Worm (Caenorhabditis elegans) whole organism, L4 larva: Measurements from ENCODE around the gene nhr-28.

Source experiments
- D1046.2 ChIP-seq: fragments of 200-800 bp; sonication (Bioruptor generic); IDR thresholded peaks from 2 replicates; pipeline ENCODE4 v1.3.6; 2022; ENCODE audit warnings: missing genetic modification characterization, missing compliant biosample characterization
- F10B5.3 ChIP-seq: sonication (generic microtip); optimal IDR thresholded peaks from 2 replicates; lab custom pipeline; 2016; ENCODE audit warnings: mild to moderate bottlenecking, missing genetic modification characterization, missing compliant biosample characterization
- F26F4.8 ChIP-seq: fragments of 200-800 bp; sonication (Bioruptor generic); conservative IDR thresholded peaks from 2 replicates; pipeline ENCODE4 v1.3.6; 2022; ENCODE audit warnings: missing genetic modification characterization, missing compliant biosample characterization
- Y5F2A.4 ChIP-seq: fragments of 200-800 bp; sonication (Bioruptor generic); optimal IDR thresholded peaks from 2 replicates; lab custom pipeline; 2018; ENCODE audit warnings: mild to moderate bottlenecking, missing genetic modification characterization, missing compliant biosample characterization
- aha-1 ChIP-seq: fragments of 150-350 bp; peaks from one replicate; lab custom pipeline; 2014; ENCODE audit warnings: missing biosample characterization, missing genetic modification characterization
- arid-1 ChIP-seq: fragments of 200-800 bp; sonication (Bioruptor generic); conservative IDR thresholded peaks from 2 replicates; pipeline ENCODE4 v1.3.6; 2022; ENCODE audit warnings: missing genetic modification reagents, missing genetic modification characterization, missing compliant biosample characterization
- attf-4 ChIP-seq: sonication (generic microtip); optimal IDR thresholded peaks from 3 replicates; lab custom pipeline; 2017; ENCODE audit warnings: missing biosample characterization, missing genetic modification characterization
- ceh-20 ChIP-seq: fragments of 200-800 bp; sonication (Bioruptor generic); IDR thresholded peaks from 2 replicates; pipeline ENCODE4 v1.3.6; 2022; ENCODE audit warnings: missing genetic modification reagents, missing genetic modification characterization, missing compliant biosample characterization
- ceh-28 ChIP-seq: fragments of 150-350 bp; optimal IDR thresholded peaks from 2 replicates; lab custom pipeline; 2014; ENCODE audit warnings: missing biosample characterization, missing genetic modification reagents, missing genetic modification characterization
- ceh-62 ChIP-seq: sonication (generic microtip); optimal IDR thresholded peaks from 2 replicates; lab custom pipeline; 2017; ENCODE audit warnings: missing biosample characterization, missing genetic modification characterization
- cey-2 ChIP-seq: sonication (generic microtip); optimal IDR thresholded peaks from 3 replicates; lab custom pipeline; 2017; ENCODE audit warnings: missing genetic modification characterization, mild to moderate bottlenecking, missing compliant biosample characterization, antibody characterized with exemption, borderline replicate concordance; ENCODE audit not compliant: insufficient read depth
- ctbp-1 ChIP-seq: fragments of 200-800 bp; sonication (Bioruptor generic); IDR thresholded peaks from 2 replicates; pipeline ENCODE4 v1.3.6; 2022; ENCODE audit warnings: missing genetic modification reagents, missing genetic modification characterization, missing compliant biosample characterization
- dmd-6 ChIP-seq: fragments of 200-800 bp; sonication (Bioruptor generic); IDR thresholded peaks from 2 replicates; pipeline ENCODE4 v1.3.6; 2022; ENCODE audit warnings: missing genetic modification reagents, missing genetic modification characterization, missing compliant biosample characterization
- dpl-1 ChIP-seq: fragments of 150-350 bp; optimal IDR thresholded peaks from 2 replicates; lab custom pipeline; 2014; ENCODE audit warnings: missing biosample characterization, missing genetic modification reagents, missing genetic modification characterization
- duxl-1 ChIP-seq: sonication (generic microtip); optimal IDR thresholded peaks from 2 replicates; lab custom pipeline; 2016; ENCODE audit warnings: mild to moderate bottlenecking, missing genetic modification characterization, moderate library complexity, missing compliant biosample characterization; ENCODE audit not compliant: poor library complexity
- fkh-10 ChIP-seq: fragments of 150-350 bp; optimal IDR thresholded peaks from 2 replicates; lab custom pipeline; 2014; ENCODE audit warnings: missing biosample characterization, missing genetic modification reagents, missing genetic modification characterization
- gei-8 ChIP-seq: fragments of 200-800 bp; sonication (Bioruptor generic); optimal IDR thresholded peaks from 2 replicates; lab custom pipeline; 2018; ENCODE audit warnings: mild to moderate bottlenecking, missing genetic modification characterization, missing compliant biosample characterization
- hlh-30 ChIP-seq: sonication (generic microtip); optimal IDR thresholded peaks from 2 replicates; lab custom pipeline; 2017; ENCODE audit warnings: antibody characterized with exemption, mild to moderate bottlenecking, missing genetic modification characterization, missing compliant biosample characterization; ENCODE audit not compliant: insufficient read depth
- lin-38 ChIP-seq: fragments of 200-800 bp; sonication (Bioruptor generic); IDR thresholded peaks from 2 replicates; pipeline ENCODE4 v1.3.6; 2022; ENCODE audit warnings: missing genetic modification reagents, missing genetic modification characterization, missing compliant biosample characterization
- madf-5 ChIP-seq, 2 experiments: fragments of 200-800 bp; sonication (Bioruptor generic); IDR thresholded peaks; 2 replicates each; pipeline ENCODE4 v1.3.6; 2022; ENCODE audit warnings: missing compliant biosample characterization in 2 of 2, missing genetic modification characterization in 2 of 2
- mep-1 ChIP-seq: fragments of 150-350 bp; sonication (generic microtip); optimal IDR thresholded peaks from 3 replicates; lab custom pipeline; 2014; ENCODE audit warnings: missing biosample characterization, missing genetic modification characterization
- nhr-10 ChIP-seq: fragments of 150-350 bp; optimal IDR thresholded peaks from 2 replicates; lab custom pipeline; 2014; ENCODE audit warnings: missing biosample characterization, missing genetic modification characterization
- nhr-25 ChIP-seq: sonication (generic microtip); optimal IDR thresholded peaks from 2 replicates; lab custom pipeline; 2017; ENCODE audit warnings: missing genetic modification characterization, mild to moderate bottlenecking, missing compliant biosample characterization, antibody characterized with exemption, moderate library complexity, borderline replicate concordance; ENCODE audit not compliant: insufficient read depth
- nhr-28 ChIP-seq: fragments of 150-350 bp; optimal IDR thresholded peaks from 2 replicates; lab custom pipeline; 2014; ENCODE audit warnings: missing biosample characterization, missing genetic modification characterization
- nhr-42 ChIP-seq: fragments of 200-800 bp; sonication (Bioruptor generic); IDR thresholded peaks from 2 replicates; pipeline ENCODE4 v1.3.6; 2022; ENCODE audit warnings: missing genetic modification characterization, missing compliant biosample characterization
- php-3 ChIP-seq: fragments of 200-800 bp; sonication (Bioruptor generic); IDR thresholded peaks from 2 replicates; pipeline ENCODE4 v1.3.6; 2022; ENCODE audit warnings: missing genetic modification reagents, missing genetic modification characterization, missing compliant biosample characterization
- sdz-12 ChIP-seq: fragments of 200-800 bp; sonication (Bioruptor generic); optimal IDR thresholded peaks from 2 replicates; lab custom pipeline; 2018; ENCODE audit warnings: mild to moderate bottlenecking, missing genetic modification characterization, missing compliant biosample characterization
- skn-1 ChIP-seq: fragments of 150-350 bp; optimal IDR thresholded peaks from 2 replicates; lab custom pipeline; 2014; ENCODE audit warnings: missing biosample characterization, missing genetic modification characterization
- spr-3 ChIP-seq: fragments of 200-800 bp; sonication (Bioruptor generic); optimal IDR thresholded peaks from 2 replicates; lab custom pipeline; 2018; ENCODE audit warnings: mild to moderate bottlenecking, missing genetic modification characterization, missing compliant biosample characterization
- tra-1 ChIP-seq: fragments of 200-800 bp; sonication (Bioruptor generic); IDR thresholded peaks from 2 replicates; pipeline ENCODE4 v1.3.6; 2022; ENCODE audit warnings: missing genetic modification reagents, missing genetic modification characterization, missing compliant biosample characterization
- unc-62 ChIP-seq, 3 experiments: fragments of 150-350 bp in 1 of 3; sonication (generic microtip); optimal IDR thresholded peaks in 2 of 3; peaks in 1 of 3; 1 replicate in 1 of 3; 2 replicates in 2 of 3; lab custom pipeline; 2014 to 2017; ENCODE audit warnings: missing biosample characterization in 3 of 3, missing genetic modification characterization in 3 of 3, missing genetic modification reagents in 3 of 3, missing genotype in 1 of 3
- zfp-3 ChIP-seq: fragments of 200-800 bp; sonication (Bioruptor generic); conservative IDR thresholded peaks from 2 replicates; pipeline ENCODE4 v1.3.6; 2022; ENCODE audit warnings: missing genetic modification reagents, missing genetic modification characterization, missing compliant biosample characterization
- ztf-11 ChIP-seq: fragments of 150-350 bp; optimal IDR thresholded peaks from 2 replicates; lab custom pipeline; 2014; ENCODE audit warnings: missing biosample characterization, missing genetic modification characterization

nhr-28 gene

DNA sequence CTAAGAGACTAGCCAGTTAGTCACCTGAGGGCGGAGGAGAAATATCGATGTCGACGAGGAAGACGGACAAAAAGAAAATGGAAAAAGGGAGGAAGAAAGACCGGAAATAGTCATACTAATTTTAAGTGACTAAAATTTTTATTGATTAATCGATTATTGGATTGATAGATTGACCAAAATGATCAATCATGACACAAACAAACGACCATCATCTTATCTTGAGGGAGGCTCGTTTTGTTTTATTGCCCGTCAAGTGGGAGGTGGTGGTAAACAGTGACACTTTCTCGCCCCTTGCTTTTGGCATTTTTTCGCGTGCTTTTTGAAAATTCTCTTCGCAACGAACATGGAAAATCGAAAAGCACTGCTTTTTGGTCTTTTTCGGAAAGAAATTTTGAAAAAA, 50.0 kb downstream of the nhr-28 start (continued):
- TF ChIP-seq ceh-62 (tag; lab: Kevin White, UChicago): no peak
- TF ChIP-seq lin-38 (GFP tag; lab: Robert Waterston, UW): no peak
- TF ChIP-seq nhr-42 (GFP tag; lab: Robert Waterston, UW): no peak
- TF ChIP-seq sdz-12 (GFP tag; lab: Kevin White, UChicago): no peak
- no peak for TF ChIP-seq nhr-10 (tag; lab: Kevin White, UChicago)
- no peak for TF ChIP-seq cey-2 (tag; lab: Kevin White, UChicago)
- TF ChIP-seq dmd-6 (GFP tag; lab: Robert Waterston, UW): peak; percentile 69
- TF ChIP-seq nhr-28 (tag; lab: Kevin White, UChicago): peak; percentile 20
- no peak for TF ChIP-seq spr-3
- no peak for TF ChIP-seq nhr-25 (tag; lab: Kevin White, UChicago)
- TF ChIP-seq hlh-30 (tag; lab: Kevin White, UChicago): peak; percentile 71
- TF ChIP-seq dpl-1 (GFP tag; lab: Kevin White, UChicago): no peak
- no peak for TF ChIP-seq gei-8
- TF ChIP-seq tra-1 (GFP tag; lab: Robert Waterston, UW): no peak
- no peak for TF ChIP-seq skn-1
- TF ChIP-seq aha-1 (tag; lab: Kevin White, UChicago): peak; percentile 33
- no peak for TF ChIP-seq zfp-3
- TF ChIP-seq Y5F2A.4: no peak
- TF ChIP-seq duxl-1: no peak
- peak; percentile 9 for TF ChIP-seq mep-1
- no peak for TF ChIP-seq madf-5 (GFP tag; IDR thresholded peaks at IDR 0.05; lab: Robert Waterston, UW)
- no peak for TF ChIP-seq arid-1 (GFP tag; lab: Robert Waterston, UW)
- no peak for TF ChIP-seq F26F4.8 (GFP tag; lab: Robert Waterston, UW)
- peak; percentile 59 for TF ChIP-seq ceh-28
- TF ChIP-seq ceh-20 (GFP tag; lab: Robert Waterston, UW): peak; percentile 17; the same call in 1 of the 2 replicates
- TF ChIP-seq php-3 (GFP tag; lab: Robert Waterston, UW): peak; percentile 92
- no peak for TF ChIP-seq fkh-10 (GFP tag; lab: Kevin White, UChicago)
- no peak for TF ChIP-seq D1046.2 (GFP tag; lab: Robert Waterston, UW)
- TF ChIP-seq ztf-11 (tag; lab: Kevin White, UChicago): no peak
- no peak for TF ChIP-seq F10B5.3 (tag; lab: Kevin White, UChicago)
- no peak for TF ChIP-seq attf-4 (tag; lab: Kevin White, UChicago)

- TF ChIP-seq ctbp-1 (GFP tag; lab: Robert Waterston, UW) (no peak), unc-62 (GFP tag; optimal IDR thresholded peaks at IDR 0.05 in 1 of 2; lab: Kevin White, UChicago) (peak in 1 of 2 experiments; percentile 70), unc-62 (tag; optimal IDR thresholded peaks at IDR 0.05; lab: Kevin White, UChicago) (no peak)
These were observed 51.9 kb downstream of the nhr-28 start for ce11 chrX:16406632-16407031.

DNA sequence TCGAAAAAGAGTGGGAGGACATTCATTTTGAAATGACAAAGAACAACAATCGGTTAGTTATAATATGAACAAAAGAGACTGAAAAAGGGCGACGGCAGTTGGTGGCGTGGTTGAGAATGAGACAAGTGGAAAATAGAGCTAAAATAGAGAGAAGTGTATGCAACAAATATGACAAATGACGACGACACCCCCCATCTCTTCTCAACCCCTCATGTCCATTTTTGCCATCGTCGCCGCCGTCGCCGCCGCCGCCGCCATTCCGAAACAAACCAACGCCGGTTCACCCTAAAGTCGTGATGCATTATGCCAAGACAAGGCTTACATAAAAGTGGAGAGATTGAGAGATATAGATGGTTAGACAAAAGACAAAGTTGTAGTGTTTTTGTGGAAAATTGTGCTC, 54.4 kb downstream of the nhr-28 start:
- TF ChIP-seq gei-8: no peak
- TF ChIP-seq unc-62 (GFP tag; optimal IDR thresholded peaks at IDR 0.05 in 1 of 2; lab: Kevin White, UChicago): peak in 1 of 2 experiments; percentile 52
- no peak for TF ChIP-seq unc-62 (tag; optimal IDR thresholded peaks at IDR 0.05; lab: Kevin White, UChicago)
- peak; percentile 70 for TF ChIP-seq aha-1 (tag; lab: Kevin White, UChicago)
- TF ChIP-seq, all 104 proteins: peak for 2
